Worm (Caenorhabditis elegans) whole organism, early embryonic: ENCODE data around the gene gid-7.

Source experiments
- B0310.2 ChIP-seq: sonication (generic microtip); optimal IDR thresholded peaks from 2 replicates; lab custom pipeline; 2016; ENCODE audit warnings: mild to moderate bottlenecking, missing genetic modification characterization, missing compliant biosample characterization
- F13C5.2 ChIP-seq: sonication (generic microtip); optimal IDR thresholded peaks from 2 replicates; lab custom pipeline; 2017; ENCODE audit warnings: mild to moderate bottlenecking, missing genetic modification characterization, inconsistent platforms, missing compliant biosample characterization
- ama-1 ChIP-seq: fragments of 150-350 bp; optimal IDR thresholded peaks from 2 replicates; lab custom pipeline; 2014
- ceh-13 ChIP-seq: fragments of 200-800 bp; sonication (Bioruptor generic); optimal IDR thresholded peaks from 2 replicates; lab custom pipeline; 2018; ENCODE audit warnings: mild to moderate bottlenecking, missing genetic modification characterization, missing compliant biosample characterization
- ceh-36 ChIP-seq: sonication (generic microtip); optimal IDR thresholded peaks from 2 replicates; lab custom pipeline; 2016; ENCODE audit warnings: missing genetic modification characterization, inconsistent platforms, missing compliant biosample characterization
- flt-1 ChIP-seq: fragments of 200-800 bp; sonication (Bioruptor generic); IDR thresholded peaks from 2 replicates; pipeline ENCODE4 v1.3.6; 2022; ENCODE audit warnings: missing genetic modification characterization, missing compliant biosample characterization
- hmbx-1 ChIP-seq: sonication (generic microtip); optimal IDR thresholded peaks from 2 replicates; lab custom pipeline; 2016; ENCODE audit warnings: mild to moderate bottlenecking, missing genetic modification characterization, missing compliant biosample characterization
- pes-1 ChIP-seq: fragments of 200-800 bp; sonication (Bioruptor generic); IDR thresholded peaks from 2 replicates; pipeline ENCODE4 v1.3.6; 2022; ENCODE audit warnings: missing genetic modification reagents, missing genetic modification characterization, missing compliant biosample characterization
- scrt-1 ChIP-seq: fragments of 200-800 bp; sonication (Bioruptor generic); IDR thresholded peaks from 2 replicates; pipeline ENCODE4 v1.3.6; 2022; ENCODE audit warnings: missing genetic modification characterization, missing compliant biosample characterization
- sea-1 ChIP-seq: fragments of 200-800 bp; sonication (Bioruptor generic); conservative IDR thresholded peaks from 2 replicates; pipeline ENCODE4 v1.3.6; 2022; ENCODE audit warnings: missing genetic modification characterization, missing compliant biosample characterization
- tbx-11 ChIP-seq: fragments of 200-800 bp; sonication (Bioruptor generic); IDR thresholded peaks from 2 replicates; pipeline ENCODE4 v1.3.6; 2022; ENCODE audit warnings: missing genetic modification characterization, missing compliant biosample characterization
- tbx-37 ChIP-seq: fragments of 200-800 bp; sonication (Bioruptor generic); conservative IDR thresholded peaks from 2 replicates; pipeline ENCODE4 v1.3.6; 2022; ENCODE audit warnings: missing genetic modification reagents, missing genetic modification characterization, missing compliant biosample characterization
- tra-4 ChIP-seq: sonication (generic microtip); optimal IDR thresholded peaks from 2 replicates; lab custom pipeline; 2017; ENCODE audit warnings: missing genetic modification characterization, missing compliant biosample characterization

- TF ChIP-seq F13C5.2 (tag; lab: Kevin White, UChicago) = no peak
- TF ChIP-seq tbx-11 (GFP tag; lab: Robert Waterston, UW) = no peak
- no peak for TF ChIP-seq ama-1 (lab: Kevin White, UChicago)
- TF ChIP-seq flt-1 (GFP tag; lab: Robert Waterston, UW) = no peak
- TF ChIP-seq ceh-13 = no peak
- TF ChIP-seq B0310.2 (tag; lab: Kevin White, UChicago) = no peak
- TF ChIP-seq hmbx-1 (tag; lab: Kevin White, UChicago) = no peak
- no peak for TF ChIP-seq pes-1 (GFP tag; lab: Robert Waterston, UW)
- TF ChIP-seq scrt-1 (GFP tag; lab: Robert Waterston, UW) = no peak
- TF ChIP-seq tra-4 = no peak
- no peak for TF ChIP-seq tbx-37
- no peak for TF ChIP-seq sea-1 (GFP tag; lab: Robert Waterston, UW)
- no peak for TF ChIP-seq ceh-36 (tag; lab: Kevin White, UChicago)
Observed at ce11 chrV:3768270-3768669, 11.4 kb upstream of the gid-7 start, which contains the start of gene R08E5.4.
